Fruit fly (Drosophila melanogaster) whole organism, embryonic: Measurements from ENCODE around the gene CG10226.
A peak's percentile ranks its signal among the peaks of the same experiment; 100 is the strongest.

Experiments used
- Atf6 ChIP-seq: fragments of 200-800 bp; sonication (Bioruptor generic); IDR thresholded peaks from 2 replicates; pipeline ENCODE4 v1.3.6; 2022; ENCODE audit warnings: missing biosample characterization, missing genetic modification characterization
- CG10462 ChIP-seq: fragments of 200-800 bp; sonication (Bioruptor generic); optimal IDR thresholded peaks from 2 replicates; lab custom pipeline; 2016; ENCODE audit warnings: missing biosample characterization, missing genetic modification characterization
- CG10543 ChIP-seq: fragments of 200-800 bp; sonication (Bioruptor generic); optimal IDR thresholded peaks from 3 replicates; lab custom pipeline; 2017; ENCODE audit warnings: missing biosample characterization, mild to moderate bottlenecking, missing genetic modification characterization, moderate library complexity
- CG10654 ChIP-seq: fragments of 200-800 bp; sonication (Bioruptor generic); optimal IDR thresholded peaks from 2 replicates; lab custom pipeline; 2016; ENCODE audit warnings: missing biosample characterization, missing genetic modification characterization
- CG12155 ChIP-seq: fragments of 200-800 bp; sonication (Bioruptor generic); optimal IDR thresholded peaks from 3 replicates; lab custom pipeline; 2016; ENCODE audit warnings: missing biosample characterization, missing genetic modification characterization
- CG13424 ChIP-seq: fragments of 200-800 bp; sonication (Bioruptor generic); optimal IDR thresholded peaks from 2 replicates; lab custom pipeline; 2019; ENCODE audit warnings: missing biosample characterization, mild to moderate bottlenecking, missing genetic modification characterization, moderate library complexity
- CG14441 ChIP-seq: fragments of 200-800 bp; sonication (Bioruptor generic); IDR thresholded peaks from 2 replicates; pipeline ENCODE4 v1.3.6; 2022; ENCODE audit warnings: missing biosample characterization, missing genetic modification characterization
- CG14710 ChIP-seq: fragments of 200-800 bp; sonication (Bioruptor generic); optimal IDR thresholded peaks from 3 replicates; lab custom pipeline; 2019; ENCODE audit warnings: missing biosample characterization, mild to moderate bottlenecking, missing genetic modification characterization, moderate library complexity
- CG15011 ChIP-seq: fragments of 200-800 bp; sonication (Bioruptor generic); optimal IDR thresholded peaks from 3 replicates; lab custom pipeline; 2018; ENCODE audit warnings: missing biosample characterization, mild to moderate bottlenecking, missing genetic modification characterization
- CG15479 ChIP-seq: fragments of 200-800 bp; sonication (Bioruptor generic); optimal IDR thresholded peaks from 3 replicates; lab custom pipeline; 2019; ENCODE audit warnings: missing biosample characterization, mild to moderate bottlenecking, missing genetic modification characterization, moderate library complexity
- CG1792 ChIP-seq: fragments of 200-800 bp; sonication (Bioruptor generic); optimal IDR thresholded peaks from 2 replicates; lab custom pipeline; 2016; ENCODE audit warnings: missing biosample characterization, missing genetic modification characterization
- CG18764 ChIP-seq: fragments of 200-800 bp; sonication (Bioruptor generic); optimal IDR thresholded peaks from 3 replicates; lab custom pipeline; 2016; ENCODE audit warnings: missing biosample characterization, missing genetic modification characterization
- CG2889 ChIP-seq: fragments of 200-800 bp; sonication (Bioruptor generic); IDR thresholded peaks from 3 replicates; pipeline ENCODE4 v1.3.6; 2022; ENCODE audit warnings: missing biosample characterization, missing genetic modification characterization
- CG32767 ChIP-seq: fragments of 200-800 bp; sonication (Bioruptor generic); IDR thresholded peaks from 2 replicates; pipeline ENCODE4 v1.3.6; 2022; ENCODE audit warnings: missing biosample characterization, missing genetic modification characterization
- CG34376 ChIP-seq: fragments of 200-800 bp; sonication (Bioruptor generic); optimal IDR thresholded peaks from 2 replicates; lab custom pipeline; 2018; ENCODE audit warnings: missing biosample characterization, mild to moderate bottlenecking, missing genetic modification characterization
- CG34422 ChIP-seq: fragments of 200-800 bp; sonication (Bioruptor generic); IDR thresholded peaks from 3 replicates; pipeline ENCODE4 v1.3.6; 2022; ENCODE audit warnings: missing biosample characterization, missing genetic modification characterization
- CG4282 ChIP-seq: fragments of 200-800 bp; sonication (Bioruptor generic); optimal IDR thresholded peaks from 2 replicates; lab custom pipeline; 2016; ENCODE audit warnings: missing biosample characterization, missing genetic modification characterization
- CG7963 ChIP-seq: fragments of 200-800 bp; sonication (Bioruptor generic); IDR thresholded peaks from 3 replicates; pipeline ENCODE4 v1.3.6; 2022; ENCODE audit warnings: missing biosample characterization, missing genetic modification characterization; ENCODE audit not compliant: partially characterized antibody
- CG7987 ChIP-seq: fragments of 200-800 bp; sonication (Bioruptor generic); optimal IDR thresholded peaks from 2 replicates; lab custom pipeline; 2018; ENCODE audit warnings: missing biosample characterization, mild to moderate bottlenecking, missing genetic modification characterization, moderate library complexity
- CG8478 ChIP-seq: fragments of >200 bp; optimal IDR thresholded peaks from 2 replicates; lab custom pipeline; 2018
- CG8765 ChIP-seq: fragments of 200-800 bp; sonication (Bioruptor generic); IDR thresholded peaks from 2 replicates; pipeline ENCODE4 v1.3.6; 2022; ENCODE audit warnings: missing biosample characterization, missing genetic modification characterization
- CG9437 ChIP-seq: fragments of 200-800 bp; sonication (Bioruptor generic); optimal IDR thresholded peaks from 2 replicates; lab custom pipeline; 2018; ENCODE audit warnings: missing biosample characterization, mild to moderate bottlenecking, missing genetic modification characterization
- D ChIP-seq, 2 experiments: fragments of 200-800 bp in 1 of 2; fragments of >200 bp in 1 of 2; sonication (Bioruptor generic) in 1 of 2; optimal IDR thresholded peaks; 2 replicates in 1 of 2; 3 replicates in 1 of 2; lab custom pipeline; 2017; ENCODE audit warnings: mild to moderate bottlenecking in 1 of 2, missing biosample characterization in 1 of 2, missing genetic modification characterization in 1 of 2, missing genetic modification reagents in 1 of 2
- Dip2 ChIP-seq: fragments of 200-800 bp; sonication (Bioruptor generic); IDR thresholded peaks from 2 replicates; pipeline ENCODE4 v1.3.6; 2022; ENCODE audit warnings: missing biosample characterization, missing genetic modification characterization
- Drgx ChIP-seq: fragments of 200-800 bp; sonication (Bioruptor generic); IDR thresholded peaks from 2 replicates; pipeline ENCODE4 v1.3.6; 2022; ENCODE audit warnings: missing biosample characterization, missing genetic modification characterization
- ERR ChIP-seq: fragments of 200-800 bp; sonication (Bioruptor generic); optimal IDR thresholded peaks from 2 replicates; lab custom pipeline; 2016; ENCODE audit warnings: missing biosample characterization, missing genetic modification characterization
- Elba2 ChIP-seq: fragments of 200-800 bp; sonication (Bioruptor generic); optimal IDR thresholded peaks from 3 replicates; lab custom pipeline; 2016; ENCODE audit warnings: missing biosample characterization, missing genetic modification characterization
- Gug ChIP-seq: fragments of 200-800 bp; sonication (Bioruptor generic); IDR thresholded peaks from 4 replicates; pipeline ENCODE4 v1.3.6; 2022; ENCODE audit warnings: missing biosample characterization, missing genetic modification characterization
- MBD-R2 ChIP-seq: fragments of 200-800 bp; sonication (Bioruptor generic); IDR thresholded peaks from 2 replicates; pipeline ENCODE4 v1.3.6; 2022; ENCODE audit warnings: missing biosample characterization, missing genetic modification characterization
- MESR4 ChIP-seq: fragments of 200-800 bp; sonication (Bioruptor generic); optimal IDR thresholded peaks from 2 replicates; lab custom pipeline; 2018; ENCODE audit warnings: missing biosample characterization, mild to moderate bottlenecking, missing genetic modification characterization, moderate library complexity
- MTF-1 ChIP-seq: fragments of 200-800 bp; sonication (Bioruptor generic); optimal IDR thresholded peaks from 2 replicates; lab custom pipeline; 2018; ENCODE audit warnings: missing biosample characterization, mild to moderate bottlenecking, missing genetic modification characterization, borderline replicate concordance
- Mes4 ChIP-seq: fragments of 200-800 bp; sonication (Bioruptor generic); optimal IDR thresholded peaks from 2 replicates; lab custom pipeline; 2016; ENCODE audit warnings: missing biosample characterization, missing genetic modification characterization
- Mrtf ChIP-seq: fragments of 200-800 bp; sonication (Bioruptor generic); IDR thresholded peaks from 3 replicates; pipeline ENCODE4 v1.3.6; 2022; ENCODE audit warnings: missing biosample characterization, missing genetic modification characterization
- NC2β ChIP-seq: fragments of 200-800 bp; sonication (Bioruptor generic); optimal IDR thresholded peaks from 2 replicates; lab custom pipeline; 2016; ENCODE audit warnings: missing biosample characterization, missing genetic modification characterization
- NK7.1 ChIP-seq: fragments of 200-800 bp; sonication (Bioruptor generic); optimal IDR thresholded peaks from 3 replicates; lab custom pipeline; 2016; ENCODE audit warnings: missing biosample characterization, missing genetic modification characterization
- Sin3A ChIP-seq: fragments of >200 bp; optimal IDR thresholded peaks from 2 replicates; lab custom pipeline; 2018
- Xbp1 ChIP-seq: fragments of 200-800 bp; sonication (Bioruptor generic); optimal IDR thresholded peaks from 3 replicates; lab custom pipeline; 2016; ENCODE audit warnings: missing biosample characterization, mild to moderate bottlenecking, missing genetic modification characterization
- ap ChIP-seq: fragments of 200-800 bp; sonication (Bioruptor generic); IDR thresholded peaks from 2 replicates; pipeline ENCODE4 v1.3.6; 2022; ENCODE audit warnings: missing biosample characterization, missing genetic modification characterization
- ase ChIP-seq: fragments of 200-800 bp; sonication (Bioruptor generic); IDR thresholded peaks from 3 replicates; pipeline ENCODE4 v1.3.6; 2022; ENCODE audit warnings: missing biosample characterization, missing genetic modification characterization
- ato ChIP-seq: fragments of 200-800 bp; sonication (Bioruptor generic); IDR thresholded peaks from 2 replicates; pipeline ENCODE4 v1.3.6; 2022; ENCODE audit warnings: missing biosample characterization, missing genetic modification characterization; ENCODE audit not compliant: partially characterized antibody
- cas ChIP-seq: fragments of 200-800 bp; sonication (Bioruptor generic); IDR thresholded peaks from 2 replicates; pipeline ENCODE4 v1.3.6; 2022; ENCODE audit warnings: missing biosample characterization, missing genetic modification characterization
- croc ChIP-seq: fragments of 200-800 bp; sonication (Bioruptor generic); conservative IDR thresholded peaks from 3 replicates; pipeline ENCODE4 v1.3.6; 2022; ENCODE audit warnings: missing biosample characterization, missing genetic modification characterization
- cwo ChIP-seq: fragments of 200-800 bp; sonication (Bioruptor generic); optimal IDR thresholded peaks from 3 replicates; lab custom pipeline; 2017; ENCODE audit warnings: missing biosample characterization, missing genetic modification characterization, mild to moderate bottlenecking, moderate library complexity, missing genetic modification reagents
- ems ChIP-seq: fragments of 200-800 bp; sonication (Bioruptor generic); optimal IDR thresholded peaks from 3 replicates; lab custom pipeline; 2016; ENCODE audit warnings: missing biosample characterization, missing genetic modification characterization
- fru ChIP-seq: fragments of >200 bp; optimal IDR thresholded peaks from 2 replicates; lab custom pipeline; 2017
- ftz-f1 ChIP-seq: fragments of 200-800 bp; sonication (Bioruptor generic); optimal IDR thresholded peaks from 2 replicates; lab custom pipeline; 2016; ENCODE audit warnings: missing biosample characterization, missing genetic modification characterization
- lbe ChIP-seq: fragments of 200-800 bp; sonication (Bioruptor generic); optimal IDR thresholded peaks from 2 replicates; lab custom pipeline; 2016; ENCODE audit warnings: missing biosample characterization, mild to moderate bottlenecking, missing genetic modification characterization
- nom ChIP-seq: fragments of 200-800 bp; sonication (Bioruptor generic); optimal IDR thresholded peaks from 2 replicates; lab custom pipeline; 2017; ENCODE audit warnings: missing biosample characterization, missing genetic modification characterization, mild to moderate bottlenecking, moderate library complexity, missing genetic modification reagents
- repo ChIP-seq: fragments of 200-800 bp; sonication (Bioruptor generic); optimal IDR thresholded peaks from 2 replicates; lab custom pipeline; 2016; ENCODE audit warnings: missing biosample characterization, missing genetic modification characterization
- so ChIP-seq: fragments of 200-800 bp; sonication (Bioruptor generic); IDR thresholded peaks from 3 replicates; pipeline ENCODE4 v1.3.6; 2022; ENCODE audit warnings: missing biosample characterization, missing genetic modification characterization
- stwl ChIP-seq: fragments of 200-800 bp; sonication (Bioruptor generic); optimal IDR thresholded peaks from 3 replicates; lab custom pipeline; 2018; ENCODE audit warnings: missing biosample characterization, mild to moderate bottlenecking, missing genetic modification characterization, moderate library complexity

Gene CG10226

DNA sequence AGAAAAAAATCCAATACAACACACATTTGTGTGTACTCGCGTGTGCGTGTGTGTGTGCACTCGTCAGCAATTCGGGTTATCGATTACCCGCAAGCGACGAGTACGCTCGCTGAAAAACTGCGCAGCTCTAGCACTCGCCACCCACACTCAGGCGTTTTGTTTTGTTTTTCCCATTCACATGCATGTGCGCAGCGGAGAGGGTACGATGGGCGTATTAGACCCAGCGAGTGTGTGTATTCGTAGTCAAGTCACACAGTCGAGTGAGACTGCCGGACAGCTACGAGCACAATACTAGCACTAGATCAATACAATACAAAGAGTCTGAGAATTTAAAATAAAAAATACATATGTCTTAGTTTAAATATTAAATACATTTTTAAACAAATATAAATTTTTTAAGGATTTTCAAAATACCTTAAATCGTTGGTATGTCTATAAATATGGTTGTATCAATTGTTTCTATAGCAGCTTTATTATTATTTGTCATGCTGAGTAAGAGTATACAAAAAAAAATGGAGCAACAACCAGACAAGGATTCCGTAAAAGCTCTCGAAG is 54.9 kb downstream of the CG10226 start, which contains the start of the genes D19B and CG43293 (continued):
- TF ChIP-seq CG9437 (GFP tag; lab: Kevin White, UChicago) (peak; percentile 63), CG14441 (GFP tag; lab: Robert Waterston, UW) (peak; percentile 93), MESR4 (GFP tag; lab: Kevin White, UChicago) (peak; percentile 92), NK7.1 (GFP tag; lab: Kevin White, UChicago) (peak; percentile 73), nom (peak; percentile 80), fru (lab: Kevin White, UChicago) (peak; percentile 68), Mes4 (GFP tag; lab: Kevin White, UChicago) (peak; percentile 56), CG7963 (GFP tag; lab: Robert Waterston, UW) (peak; percentile 45; the same call in 1 of the 3 replicates), so (GFP tag; lab: Robert Waterston, UW) (peak; percentile 81), MBD-R2 (peak; percentile 98), Atf6 (GFP tag; lab: Robert Waterston, UW) (peak; percentile 91), CG12155 (GFP tag; lab: Kevin White, UChicago) (peak; percentile 100), lbe (peak; percentile 78), D (optimal IDR thresholded peaks at IDR 0.05; lab: Kevin White, UChicago) (peak; percentile 82), D (GFP tag; optimal IDR thresholded peaks at IDR 0.05; lab: Kevin White, UChicago) (peak; percentile 80), CG10462 (GFP tag; lab: Kevin White, UChicago) (peak; percentile 82), Drgx (GFP tag; lab: Robert Waterston, UW) (peak; percentile 92), CG13424 (tag; lab: Kevin White, UChicago) (peak; percentile 87), croc (GFP tag; lab: Robert Waterston, UW) (peak; percentile 61; the same call in 2 of the 3 replicates), CG10654 (GFP tag; lab: Kevin White, UChicago) (peak; percentile 86), ftz-f1 (GFP tag; lab: Kevin White, UChicago) (peak; percentile 79), CG1792 (GFP tag; lab: Kevin White, UChicago) (peak; percentile 79), CG34422 (GFP tag; lab: Robert Waterston, UW) (peak; percentile 94), CG34376 (GFP tag; lab: Kevin White, UChicago) (peak; percentile 69), CG32767 (GFP tag; lab: Robert Waterston, UW) (peak; percentile 84), Sin3A (no peak), CG4282 (GFP tag; lab: Kevin White, UChicago) (peak; percentile 70), ap (GFP tag; lab: Robert Waterston, UW) (peak; percentile 69), NC2β (peak; percentile 78), Elba2 (GFP tag; lab: Kevin White, UChicago) (peak; percentile 62), CG14710 (tag; lab: Kevin White, UChicago) (peak; percentile 74), CG18764 (peak; percentile 85), CG7987 (peak; percentile 91), cwo (peak; percentile 81), Gug (GFP tag; lab: Robert Waterston, UW) (peak; percentile 97), Dip2 (no peak), ase (GFP tag; lab: Robert Waterston, UW) (peak; percentile 92), stwl (peak; percentile 90), CG2889 (GFP tag; lab: Robert Waterston, UW) (peak; percentile 88), CG10543 (GFP tag; lab: Kevin White, UChicago) (peak; percentile 78), ems (GFP tag; lab: Kevin White, UChicago) (peak; percentile 89), CG15479 (GFP tag; lab: Kevin White, UChicago) (peak; percentile 31), cas (GFP tag; lab: Robert Waterston, UW) (peak; percentile 81), Xbp1 (GFP tag; lab: Kevin White, UChicago) (peak; percentile 94), repo (GFP tag; lab: Kevin White, UChicago) (peak; percentile 79), Mrtf (GFP tag; lab: Robert Waterston, UW) (peak; percentile 89), ato (GFP tag; lab: Robert Waterston, UW) (peak; percentile 62), CG8765 (GFP tag; lab: Robert Waterston, UW) (peak; percentile 63; the same call in 1 of the 2 replicates), ERR (peak; percentile 90), MTF-1 (GFP tag; lab: Kevin White, UChicago) (peak; percentile 82), CG8478 (lab: Kevin White, UChicago) (peak; percentile 77), CG15011 (no peak)
